Fruit fly (Drosophila melanogaster) whole organism, embryonic: ENCODE results near the gene CG13405.

ENCODE experiments used
- Ada2b ChIP-seq: fragments of 200-800 bp; sonication (Bioruptor generic); IDR thresholded peaks from 2 replicates; pipeline ENCODE4 v1.3.6; 2022; ENCODE audit warnings: missing biosample characterization, missing genetic modification characterization
- CG10959 ChIP-seq: fragments of 200-800 bp; sonication (Bioruptor generic); IDR thresholded peaks from 2 replicates; pipeline ENCODE4 v1.3.6; 2022; ENCODE audit warnings: missing biosample characterization, missing genetic modification characterization
- CG12071 ChIP-seq: fragments of 200-800 bp; sonication (Bioruptor generic); optimal IDR thresholded peaks from 3 replicates; lab custom pipeline; 2018; ENCODE audit warnings: missing biosample characterization, mild to moderate bottlenecking, missing genetic modification characterization
- CG12236 ChIP-seq: fragments of 200-800 bp; sonication (Bioruptor generic); optimal IDR thresholded peaks from 2 replicates; lab custom pipeline; 2016; ENCODE audit warnings: missing biosample characterization, missing genetic modification characterization
- CG1233 ChIP-seq: fragments of 200-800 bp; sonication (Bioruptor generic); optimal IDR thresholded peaks from 4 replicates; lab custom pipeline; 2018; ENCODE audit warnings: missing biosample characterization, mild to moderate bottlenecking, missing genetic modification characterization
- CG13296 ChIP-seq: fragments of 200-800 bp; sonication (Bioruptor generic); optimal IDR thresholded peaks from 3 replicates; lab custom pipeline; 2018; ENCODE audit warnings: missing biosample characterization, mild to moderate bottlenecking, missing genetic modification characterization
- CG13424 ChIP-seq: fragments of 200-800 bp; sonication (Bioruptor generic); optimal IDR thresholded peaks from 2 replicates; lab custom pipeline; 2019; ENCODE audit warnings: missing biosample characterization, mild to moderate bottlenecking, missing genetic modification characterization, moderate library complexity
- CG13894 ChIP-seq: fragments of 200-800 bp; sonication (Bioruptor generic); optimal IDR thresholded peaks from 3 replicates; lab custom pipeline; 2018; ENCODE audit warnings: missing biosample characterization, mild to moderate bottlenecking, missing genetic modification characterization, moderate library complexity
- CG18011 ChIP-seq: fragments of 200-800 bp; sonication (Bioruptor generic); optimal IDR thresholded peaks from 2 replicates; lab custom pipeline; 2017; ENCODE audit warnings: missing biosample characterization, missing genetic modification characterization, mild to moderate bottlenecking, moderate library complexity, missing genotype
- CG2199 ChIP-seq: fragments of 200-800 bp; sonication (Bioruptor generic); IDR thresholded peaks from 3 replicates; pipeline ENCODE4 v1.3.6; 2022; ENCODE audit warnings: missing biosample characterization, missing genetic modification characterization
- CG30403 ChIP-seq: fragments of 200-800 bp; sonication (Bioruptor generic); optimal IDR thresholded peaks from 3 replicates; lab custom pipeline; 2016; ENCODE audit warnings: missing biosample characterization, missing genetic modification characterization
- CG3838 ChIP-seq: fragments of 200-800 bp; sonication (Bioruptor generic); optimal IDR thresholded peaks from 3 replicates; lab custom pipeline; 2016; ENCODE audit warnings: missing biosample characterization, missing genetic modification characterization
- CG42726 ChIP-seq: fragments of 200-800 bp; sonication (Bioruptor generic); IDR thresholded peaks from 2 replicates; pipeline ENCODE4 v1.3.6; 2022; ENCODE audit warnings: missing biosample characterization, missing genetic modification characterization; ENCODE audit not compliant: partially characterized antibody
- CG6683 ChIP-seq: fragments of 200-800 bp; sonication (Bioruptor generic); optimal IDR thresholded peaks from 2 replicates; lab custom pipeline; 2017; ENCODE audit warnings: missing biosample characterization, mild to moderate bottlenecking, missing genetic modification characterization, missing genetic modification reagents
- CG8290 ChIP-seq, 3 experiments: fragments of 200-800 bp; sonication (Bioruptor generic); optimal IDR thresholded peaks; 2 replicates each; lab custom pipeline; 2016 to 2019; ENCODE audit warnings: missing biosample characterization in 3 of 3, missing genetic modification characterization in 3 of 3, mild to moderate bottlenecking in 2 of 3, moderate library complexity in 1 of 3
- Dip3 ChIP-seq: fragments of 200-800 bp; sonication (Bioruptor generic); optimal IDR thresholded peaks from 3 replicates; lab custom pipeline; 2016; ENCODE audit warnings: missing biosample characterization, missing genetic modification characterization
- Doc2 ChIP-seq: fragments of 200-800 bp; sonication (Bioruptor generic); IDR thresholded peaks from 2 replicates; pipeline ENCODE4 v1.3.6; 2022; ENCODE audit warnings: missing biosample characterization, missing genetic modification characterization
- Ets97D ChIP-seq: fragments of 200-800 bp; sonication (Bioruptor generic); optimal IDR thresholded peaks from 3 replicates; lab custom pipeline; 2016; ENCODE audit warnings: missing biosample characterization, missing genetic modification characterization
- HLHmδ ChIP-seq: fragments of 200-800 bp; sonication (Bioruptor generic); optimal IDR thresholded peaks from 2 replicates; lab custom pipeline; 2018; ENCODE audit warnings: missing biosample characterization, mild to moderate bottlenecking, missing genetic modification characterization, moderate library complexity
- Hsf ChIP-seq: fragments of 200-800 bp; sonication (Bioruptor generic); optimal IDR thresholded peaks from 3 replicates; lab custom pipeline; 2016; ENCODE audit warnings: missing biosample characterization, missing genetic modification characterization
- Lpt ChIP-seq: fragments of >200 bp; optimal IDR thresholded peaks from 2 replicates; lab custom pipeline; 2018; ENCODE audit warnings: missing biosample characterization, missing genetic modification characterization
- Med ChIP-seq: fragments of 200-800 bp; sonication (Bioruptor generic); peaks from one replicate; lab custom pipeline; 2016; ENCODE audit warnings: missing biosample characterization, missing genetic modification characterization, mild to moderate bottlenecking, inconsistent platforms, moderate library complexity
- NFAT ChIP-seq: fragments of 200-800 bp; sonication (Bioruptor generic); IDR thresholded peaks from 2 replicates; pipeline ENCODE4 v1.3.6; 2022; ENCODE audit warnings: missing biosample characterization, missing genetic modification characterization
- PHDP ChIP-seq: fragments of 200-800 bp; sonication (Bioruptor generic); optimal IDR thresholded peaks from 3 replicates; lab custom pipeline; 2018; ENCODE audit warnings: missing biosample characterization, mild to moderate bottlenecking, missing genetic modification characterization, moderate library complexity
- Sox100B ChIP-seq: fragments of 200-800 bp; sonication (Bioruptor generic); optimal IDR thresholded peaks from 3 replicates; lab custom pipeline; 2018; ENCODE audit warnings: missing biosample characterization, mild to moderate bottlenecking, missing genetic modification characterization
- Sox102F ChIP-seq: fragments of 200-800 bp; sonication (Bioruptor generic); optimal IDR thresholded peaks from 2 replicates; lab custom pipeline; 2018; ENCODE audit warnings: missing biosample characterization, mild to moderate bottlenecking, missing genetic modification characterization, moderate library complexity
- Ssrp ChIP-seq: fragments of 200-800 bp; sonication (Bioruptor generic); optimal IDR thresholded peaks from 2 replicates; lab custom pipeline; 2018; ENCODE audit warnings: missing biosample characterization, mild to moderate bottlenecking, missing genetic modification characterization, moderate library complexity
- Stat92E ChIP-seq, 3 experiments: fragments of >200 bp in 2 of 3; fragments of 200-800 bp in 1 of 3; sonication (Bioruptor generic) in 1 of 3; optimal IDR thresholded peaks; 2 replicates each; lab custom pipeline; 2017 to 2019; ENCODE audit warnings: missing biosample characterization in 3 of 3, missing genetic modification characterization in 3 of 3, mild to moderate bottlenecking in 1 of 3, moderate library complexity in 1 of 3
- TFAM ChIP-seq: fragments of 200-800 bp; sonication (Bioruptor generic); optimal IDR thresholded peaks from 2 replicates; lab custom pipeline; 2017; ENCODE audit warnings: missing biosample characterization, missing genetic modification characterization, inconsistent platforms
- Tbp ChIP-seq: fragments of >200 bp; optimal IDR thresholded peaks from 2 replicates; lab custom pipeline; 2018; ENCODE audit warnings: missing biosample characterization, missing genetic modification characterization
- ash1 ChIP-seq: fragments of 200-800 bp; sonication (Bioruptor generic); optimal IDR thresholded peaks from 2 replicates; lab custom pipeline; 2018; ENCODE audit warnings: missing biosample characterization, mild to moderate bottlenecking, missing genetic modification characterization
- chm ChIP-seq: fragments of 200-800 bp; sonication (Bioruptor generic); IDR thresholded peaks from 2 replicates; pipeline ENCODE4 v1.3.6; 2022; ENCODE audit warnings: missing biosample characterization, missing genetic modification characterization
- chn ChIP-seq: fragments of 200-800 bp; sonication (Bioruptor generic); optimal IDR thresholded peaks from 2 replicates; lab custom pipeline; 2016; ENCODE audit warnings: missing biosample characterization, missing genetic modification characterization
- dmrt99B ChIP-seq: fragments of 200-800 bp; sonication (Bioruptor generic); optimal IDR thresholded peaks from 2 replicates; lab custom pipeline; 2018; ENCODE audit warnings: missing biosample characterization, mild to moderate bottlenecking, missing genetic modification characterization, moderate library complexity
- en ChIP-seq: fragments of 200-800 bp; sonication (Bioruptor generic); optimal IDR thresholded peaks from 2 replicates; lab custom pipeline; 2016; ENCODE audit warnings: missing biosample characterization, missing genetic modification characterization
- fd3F ChIP-seq: fragments of 200-800 bp; sonication (Bioruptor generic); optimal IDR thresholded peaks from 2 replicates; lab custom pipeline; 2018; ENCODE audit warnings: missing biosample characterization, mild to moderate bottlenecking, missing genetic modification characterization, moderate library complexity
- fd96Cb ChIP-seq: fragments of 200-800 bp; sonication (Bioruptor generic); optimal IDR thresholded peaks from 2 replicates; lab custom pipeline; 2018; ENCODE audit warnings: missing biosample characterization, mild to moderate bottlenecking, missing genetic modification characterization, moderate library complexity
- grn ChIP-seq: fragments of 200-800 bp; sonication (Bioruptor generic); optimal IDR thresholded peaks from 3 replicates; lab custom pipeline; 2017; ENCODE audit warnings: missing biosample characterization, missing genetic modification characterization
- her ChIP-seq: fragments of 200-800 bp; sonication (Bioruptor generic); optimal IDR thresholded peaks from 2 replicates; lab custom pipeline; 2016; ENCODE audit warnings: missing biosample characterization, missing genetic modification characterization
- hkb ChIP-seq, 2 experiments: fragments of 200-800 bp in 1 of 2; fragments of >200 bp in 1 of 2; sonication (Bioruptor generic) in 1 of 2; IDR thresholded peaks in 1 of 2; optimal IDR thresholded peaks in 1 of 2; 2 replicates each; pipeline versions ENCODE4 v1.3.6 to Lab custom; 2017 to 2022; ENCODE audit warnings: missing biosample characterization in 1 of 2, missing genetic modification characterization in 1 of 2
- kni ChIP-seq: fragments of 200-800 bp; sonication (Bioruptor generic); optimal IDR thresholded peaks from 3 replicates; lab custom pipeline; 2017; ENCODE audit warnings: mild to moderate bottlenecking, missing biosample characterization, missing genetic modification reagents, missing genetic modification characterization
- lola ChIP-seq, 3 experiments: fragments of >200 bp in 2 of 3; fragments of 200-800 bp in 1 of 3; sonication (Bioruptor generic) in 1 of 3; optimal IDR thresholded peaks; 2 replicates each; lab custom pipeline; 2017 to 2019; ENCODE audit warnings: missing biosample characterization in 3 of 3, missing genetic modification characterization in 3 of 3, mild to moderate bottlenecking in 1 of 3, moderate library complexity in 1 of 3
- nau ChIP-seq: fragments of 200-800 bp; sonication (Bioruptor generic); optimal IDR thresholded peaks from 3 replicates; lab custom pipeline; 2017; ENCODE audit warnings: missing biosample characterization, mild to moderate bottlenecking, missing genetic modification characterization, missing genetic modification reagents
- pfk ChIP-seq: fragments of 200-800 bp; sonication (Bioruptor generic); optimal IDR thresholded peaks from 2 replicates; lab custom pipeline; 2018; ENCODE audit warnings: missing biosample characterization, mild to moderate bottlenecking, missing genetic modification characterization, moderate library complexity
- phol ChIP-seq: fragments of 200-800 bp; sonication (Bioruptor generic); optimal IDR thresholded peaks from 3 replicates; lab custom pipeline; 2018; ENCODE audit warnings: missing biosample characterization, mild to moderate bottlenecking, missing genetic modification characterization, moderate library complexity
- pzg ChIP-seq: fragments of 200-800 bp; sonication (Bioruptor generic); optimal IDR thresholded peaks from 3 replicates; lab custom pipeline; 2018; ENCODE audit warnings: missing biosample characterization, mild to moderate bottlenecking, missing genetic modification characterization, moderate library complexity
- unpg ChIP-seq: fragments of 200-800 bp; sonication (Bioruptor generic); optimal IDR thresholded peaks from 3 replicates; lab custom pipeline; 2018; ENCODE audit warnings: missing biosample characterization, mild to moderate bottlenecking, missing genetic modification characterization, moderate library complexity
- yki ChIP-seq: fragments of >200 bp; optimal IDR thresholded peaks from 3 replicates; lab custom pipeline; 2018
- z ChIP-seq: fragments of 200-800 bp; sonication (Bioruptor generic); IDR thresholded peaks from 3 replicates; pipeline ENCODE4 v1.3.6; 2022; ENCODE audit warnings: missing biosample characterization, missing genetic modification characterization

CG13405 gene

dm6 chr3L:37965-38364 is 37.2 kb downstream of the CG13405 start:
- TF ChIP-seq CG13424 (tag; lab: Kevin White, UChicago) = no peak
- no peak for TF ChIP-seq Dip3 (GFP tag; lab: Kevin White, UChicago)
- TF ChIP-seq CG2199 (GFP tag; lab: Robert Waterston, UW) = peak; percentile 95
- peak; percentile 12 for TF ChIP-seq kni
- no peak for TF ChIP-seq z (GFP tag; lab: Robert Waterston, UW)

dm6 chr3L:34650-35049 is 40.5 kb downstream of the CG13405 start:
- no peak for TF ChIP-seq CG18011 (GFP tag; lab: Kevin White, UChicago)
- no peak for TF ChIP-seq Sox102F (GFP tag; lab: Kevin White, UChicago)
- TF ChIP-seq CG30403 = no peak
- no peak for TF ChIP-seq fd96Cb (tag; lab: Kevin White, UChicago)
- TF ChIP-seq phol (tag; lab: Kevin White, UChicago) = peak; percentile 53
- no peak for TF ChIP-seq pzg
- TF ChIP-seq CG8290 (GFP tag; optimal IDR thresholded peaks at IDR 0.05; lab: Kevin White, UChicago) = peak; percentile 6
- TF ChIP-seq CG8290 (tag; optimal IDR thresholded peaks at IDR 0.05; lab: Kevin White, UChicago) = no peak
- peak; percentile 17 for TF ChIP-seq CG1233 (GFP tag; lab: Kevin White, UChicago)
- TF ChIP-seq en (GFP tag; lab: Kevin White, UChicago) = no peak
- TF ChIP-seq yki = no peak
- TF ChIP-seq Sox100B (GFP tag; lab: Kevin White, UChicago) = peak; percentile 14
- TF ChIP-seq CG6683 (GFP tag; lab: Kevin White, UChicago) = no peak
- no peak for TF ChIP-seq CG3838 (GFP tag; lab: Kevin White, UChicago)
- no peak for TF ChIP-seq hkb (optimal IDR thresholded peaks at IDR 0.05; lab: Kevin White, UChicago)
- peak; percentile 46 for TF ChIP-seq hkb (GFP tag; IDR thresholded peaks at IDR 0.05; lab: Robert Waterston, UW)
- no peak for TF ChIP-seq Doc2 (GFP tag; lab: Robert Waterston, UW)
- peak; percentile 28 for TF ChIP-seq HLHmδ
- TF ChIP-seq CG13296 (GFP tag; lab: Kevin White, UChicago) = peak; percentile 9
- no peak for TF ChIP-seq CG42726 (GFP tag; lab: Robert Waterston, UW)
- TF ChIP-seq TFAM (GFP tag; lab: Kevin White, UChicago) = no peak
- peak; percentile 43 for TF ChIP-seq nau (GFP tag; lab: Kevin White, UChicago)
- no peak for TF ChIP-seq ash1
- no peak for TF ChIP-seq NFAT (GFP tag; lab: Robert Waterston, UW)
- no peak for TF ChIP-seq Ada2b (GFP tag; lab: Robert Waterston, UW)
- TF ChIP-seq chm (GFP tag; lab: Robert Waterston, UW) = no peak
- no peak for TF ChIP-seq lola (GFP tag; optimal IDR thresholded peaks at IDR 0.05; lab: Kevin White, UChicago)
- peak; percentile 22 for TF ChIP-seq pfk (GFP tag; lab: Kevin White, UChicago)
- TF ChIP-seq CG10959 (GFP tag; lab: Robert Waterston, UW) = no peak
- no peak for TF ChIP-seq Ssrp
- no peak for TF ChIP-seq Tbp (GFP tag; lab: Kevin White, UChicago)
- peak; percentile 19 for TF ChIP-seq CG12071 (GFP tag; lab: Kevin White, UChicago)
- TF ChIP-seq chn (GFP tag; lab: Kevin White, UChicago) = no peak
- no peak for TF ChIP-seq fd3F (GFP tag; lab: Kevin White, UChicago)
- TF ChIP-seq CG13894 (tag; lab: Kevin White, UChicago) = peak; percentile 16
- TF ChIP-seq Ets97D (GFP tag; lab: Kevin White, UChicago) = peak; percentile 61
- TF ChIP-seq PHDP = no peak
- no peak for TF ChIP-seq Stat92E (GFP tag; optimal IDR thresholded peaks at IDR 0.05; lab: Kevin White, UChicago)
- TF ChIP-seq Med (GFP tag; lab: Kevin White, UChicago) = peak; percentile 10
- no peak for TF ChIP-seq her (GFP tag; lab: Kevin White, UChicago)
- no peak for TF ChIP-seq grn
- peak; percentile 44 for TF ChIP-seq dmrt99B
- no peak for TF ChIP-seq CG12236 (GFP tag; lab: Kevin White, UChicago)
- no peak for TF ChIP-seq Lpt (GFP tag; lab: Kevin White, UChicago)
- TF ChIP-seq unpg (GFP tag; lab: Kevin White, UChicago) = no peak
- no peak for TF ChIP-seq Hsf (GFP tag; lab: Kevin White, UChicago)
